Worm (Caenorhabditis elegans): Measurements from ENCODE around the gene Y111B2A.21.

Y111B2A.21 gene

ce11 chrIII:12785427-12785826 is 39.2 kb downstream of the Y111B2A.21 start:
- TF ChIP-seq nhr-12 (tag; optimal IDR thresholded peaks at IDR 0.05): no peak
- no peak for TF ChIP-seq unc-98 (GFP tag; IDR thresholded peaks at IDR 0.05)
- TF ChIP-seq nhr-90 (tag; optimal IDR thresholded peaks at IDR 0.05; ENCODE audit: poor library complexity): no peak
- TF ChIP-seq dpl-1 (GFP tag; optimal IDR thresholded peaks at IDR 0.05): no peak
- TF ChIP-seq unc-130 (tag; optimal IDR thresholded peaks at IDR 0.05): no peak
- TF ChIP-seq nhr-71 (tag; optimal IDR thresholded peaks at IDR 0.05): no peak
- TF ChIP-seq ces-1 (GFP tag; optimal IDR thresholded peaks at IDR 0.05): no peak
- TF ChIP-seq sox-4 (tag; optimal IDR thresholded peaks at IDR 0.05): no peak
- TF ChIP-seq ztf-4 (tag; optimal IDR thresholded peaks at IDR 0.05): no peak
- no peak for TF ChIP-seq lin-15B (tag; optimal IDR thresholded peaks at IDR 0.05)

ce11 chrIII:12788239-12788638 is 42.0 kb downstream of the Y111B2A.21 start:
- TF ChIP-seq unc-130 (tag; optimal IDR thresholded peaks at IDR 0.05) (no peak), lsy-2 (tag; optimal IDR thresholded peaks at IDR 0.05) (no peak), unc-62 (GFP tag; optimal IDR thresholded peaks at IDR 0.05) (no peak), nhr-28 (tag; optimal IDR thresholded peaks at IDR 0.05) (no peak), ces-1 (GFP tag; optimal IDR thresholded peaks at IDR 0.05) (no peak), C04F5.9 (tag; optimal IDR thresholded peaks at IDR 0.05) (no peak), ztf-11 (tag; optimal IDR thresholded peaks at IDR 0.05) (no peak), nhr-90 (tag; optimal IDR thresholded peaks at IDR 0.05; ENCODE audit: poor library complexity) (no peak), skn-1 (tag; optimal IDR thresholded peaks at IDR 0.05) (no peak), fkh-4 (tag; optimal IDR thresholded peaks at IDR 0.05; ENCODE audit: borderline replicate concordance) (no peak), alr-1 (tag; optimal IDR thresholded peaks at IDR 0.05; ENCODE audit: borderline replicate concordance) (no peak), mep-1 (tag; optimal IDR thresholded peaks at IDR 0.05) (no peak), sup-37 (GFP tag; optimal IDR thresholded peaks at IDR 0.05) (no peak), snu-23 (GFP tag; optimal IDR thresholded peaks at IDR 0.05) (no peak), nhr-47 (tag; optimal IDR thresholded peaks at IDR 0.05) (no peak), jun-1 (tag; optimal IDR thresholded peaks at IDR 0.05) (no peak), ceh-88 (GFP tag; IDR thresholded peaks at IDR 0.05) (no peak), xbp-1 (tag; optimal IDR thresholded peaks at IDR 0.05) (no peak)

ce11 chrIII:12789420-12789819 is 43.2 kb downstream of the Y111B2A.21 start, which contains the start of gene BE10.1:
TSS of gene BE10.1 (minus strand) at chrIII:12789520.
- TF ChIP-seq unc-130 (tag; optimal IDR thresholded peaks at IDR 0.05) (no peak), ceh-8 (GFP tag; optimal IDR thresholded peaks at IDR 0.05) (no peak), nhr-12 (tag; optimal IDR thresholded peaks at IDR 0.05) (no peak), aha-1 (tag; optimal IDR thresholded peaks at IDR 0.05) (no peak), lin-15B (tag; optimal IDR thresholded peaks at IDR 0.05) (no peak), ztf-11 (tag; optimal IDR thresholded peaks at IDR 0.05) (no peak), nhr-19 (GFP tag; conservative IDR thresholded peaks at IDR 0.05) (no peak), nhr-71 (tag; optimal IDR thresholded peaks at IDR 0.05) (no peak), tbx-2 (tag; optimal IDR thresholded peaks at IDR 0.05) (no peak), efl-1 (optimal IDR thresholded peaks at IDR 0.05) (no peak), efl-1 (GFP tag; optimal IDR thresholded peaks at IDR 0.05 in 1 of 2) (no peak), snpc-4 (tag; optimal IDR thresholded peaks at IDR 0.05) (no peak), pax-3 (tag; optimal IDR thresholded peaks at IDR 0.05) (no peak), C16A3.4 (tag; optimal IDR thresholded peaks at IDR 0.05) (no peak)

- TF ChIP-seq ceh-90 (tag; optimal IDR thresholded peaks at IDR 0.05) (no peak), ceh-8 (GFP tag; optimal IDR thresholded peaks at IDR 0.05) (no peak), sox-4 (tag; optimal IDR thresholded peaks at IDR 0.05) (no peak), nhr-28 (tag; optimal IDR thresholded peaks at IDR 0.05) (no peak)
Observed at ce11 chrIII:12794200-12794599, 48.0 kb downstream of the Y111B2A.21 start.
